Fruit fly (Drosophila melanogaster): ENCODE data around the gene ppk15.

dm6 chr3R:26443875-26444511 is 40.5 kb upstream of the ppk15 start:
- no peak for TF ChIP-seq cic (GFP tag; optimal IDR thresholded peaks at IDR 0.05)
- TF ChIP-seq CG7101 (tag; optimal IDR thresholded peaks at IDR 0.05) = no peak
- no peak for TF ChIP-seq pad (GFP tag; optimal IDR thresholded peaks at IDR 0.05)
- no peak for TF ChIP-seq CG33017 (tag; optimal IDR thresholded peaks at IDR 0.05)

Data from whole organism, adult.